Worm (Caenorhabditis elegans): ENCODE results near the gene phf-33.

phf-33 gene

DNA sequence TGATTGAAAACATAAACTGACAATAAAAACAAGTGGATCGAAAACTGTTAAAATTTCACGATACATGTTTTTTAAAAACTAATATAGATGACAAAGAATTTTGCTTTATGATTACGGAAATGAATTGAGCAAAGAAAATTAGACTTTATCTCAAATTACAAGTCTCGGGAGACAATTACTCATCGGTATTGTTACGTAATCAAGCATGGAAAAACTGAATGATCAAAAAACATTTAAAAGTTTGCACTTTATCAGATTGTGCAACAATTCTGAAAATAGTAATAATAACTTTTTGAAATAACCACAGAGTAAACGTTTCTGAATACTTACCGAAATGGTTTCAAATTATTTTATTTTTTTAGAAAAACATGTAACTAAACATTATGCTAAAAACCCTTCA lies 27.0 kb upstream of the phf-33 start, which contains the start of gene srd-43 (continued):
- no peak for TF ChIP-seq pbrm-1 (GFP tag; IDR thresholded peaks at IDR 0.05)
- no peak for TF ChIP-seq C17E4.6 (GFP tag; IDR thresholded peaks at IDR 0.05)

DNA sequence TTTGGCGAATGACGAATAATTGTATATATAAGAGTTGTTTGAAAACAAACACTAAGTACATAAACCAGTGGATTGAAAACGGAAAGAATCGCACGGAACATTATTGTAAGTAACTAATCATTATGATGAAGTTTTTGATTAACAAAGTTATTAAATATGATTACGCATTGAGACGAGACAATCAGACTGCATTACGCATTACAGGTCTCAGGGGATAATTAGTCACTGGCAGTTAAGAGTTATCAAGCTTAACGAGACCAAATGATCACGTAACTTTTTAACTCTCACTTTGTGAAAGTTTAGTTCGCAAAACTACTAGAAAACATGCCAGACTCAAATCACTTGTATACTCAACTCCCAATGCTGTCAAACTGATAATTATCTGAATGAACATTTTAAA lies 24.6 kb upstream of the phf-33 start, which contains the start of gene srd-42:
srd-42 (minus strand) TSS at position 101 of the 400 bp plus-strand sequence.
- TF ChIP-seq madf-3 (GFP tag; IDR thresholded peaks at IDR 0.05) = no peak
- no peak for TF ChIP-seq nfya-2 (GFP tag; IDR thresholded peaks at IDR 0.05)
- no peak for TF ChIP-seq snpc-1.1 (tag; optimal IDR thresholded peaks at IDR 0.05; ENCODE audit: insufficient read depth)
- no peak for TF ChIP-seq ztf-25 (GFP tag; IDR thresholded peaks at IDR 0.05)
- TF ChIP-seq snpc-4 (GFP tag; optimal IDR thresholded peaks at IDR 0.05) = no peak
- TF ChIP-seq snpc-4 (tag; optimal IDR thresholded peaks at IDR 0.05) = no peak

DNA sequence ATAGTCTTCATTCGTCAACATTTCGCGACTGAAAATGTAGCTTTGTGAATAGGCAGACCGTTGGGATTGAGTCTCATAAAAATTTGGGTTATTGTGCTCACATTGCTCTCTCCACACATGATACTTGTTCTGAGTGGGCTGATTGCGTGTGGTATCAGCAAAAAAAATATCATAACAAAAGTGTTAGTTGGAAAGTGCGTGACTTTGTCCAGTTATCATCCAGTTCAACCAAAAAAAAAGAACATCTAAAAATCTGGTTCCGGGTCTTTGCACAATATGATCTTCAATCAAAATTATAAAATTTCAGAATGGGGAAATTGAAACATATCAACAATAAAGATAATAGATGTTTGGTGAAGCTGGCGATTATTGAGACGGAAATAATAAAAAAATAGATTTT lies 21.7 kb upstream of the phf-33 start, which contains the start of gene srd-39:
srd-39 (minus strand) TSS at position 101 of the 400 bp plus-strand sequence.
- TF ChIP-seq tlf-1 (GFP tag; optimal IDR thresholded peaks at IDR 0.05) = no peak
- no peak for TF ChIP-seq let-526 (GFP tag; IDR thresholded peaks at IDR 0.05)
- TF ChIP-seq egl-18 (GFP tag; IDR thresholded peaks at IDR 0.05) = no peak
- no peak for TF ChIP-seq chd-7 (tag; optimal IDR thresholded peaks at IDR 0.05)
- TF ChIP-seq lin-54 (GFP tag; optimal IDR thresholded peaks at IDR 0.05) = no peak
- no peak for TF ChIP-seq B0261.1 (tag; optimal IDR thresholded peaks at IDR 0.05)
- TF ChIP-seq lsy-27 (tag; optimal IDR thresholded peaks at IDR 0.05; ENCODE audit: borderline replicate concordance, insufficient read depth) = no peak
- TF ChIP-seq rpc-1 (optimal IDR thresholded peaks at IDR 0.05) = no peak
- TF ChIP-seq rpc-1 (tag; optimal IDR thresholded peaks at IDR 0.05) = no peak
- no peak for TF ChIP-seq him-1 (tag; optimal IDR thresholded peaks at IDR 0.05)
- no peak for TF ChIP-seq Y53F4B.3 (GFP tag; IDR thresholded peaks at IDR 0.05)
- no peak for TF ChIP-seq F57A8.1 (GFP tag; optimal IDR thresholded peaks at IDR 0.05)
- TF ChIP-seq ztf-3 (GFP tag; optimal IDR thresholded peaks at IDR 0.05) = no peak
- no peak for TF ChIP-seq hlh-26 (GFP tag; conservative IDR thresholded peaks at IDR 0.05)
- TF ChIP-seq nhr-179 (tag; optimal IDR thresholded peaks at IDR 0.05) = no peak
- TF ChIP-seq dpl-1 (GFP tag; optimal IDR thresholded peaks at IDR 0.05) = no peak
- TF ChIP-seq attf-3 (GFP tag; conservative IDR thresholded peaks at IDR 0.05) = no peak
- no peak for TF ChIP-seq attf-5 (GFP tag; optimal IDR thresholded peaks at IDR 0.05)
- TF ChIP-seq lsl-1 (GFP tag; optimal IDR thresholded peaks at IDR 0.05) = no peak
- no peak for TF ChIP-seq nfya-2 (GFP tag; IDR thresholded peaks at IDR 0.05)
- no peak for TF ChIP-seq mel-28 (tag; optimal IDR thresholded peaks at IDR 0.05; ENCODE audit: borderline replicate concordance)

DNA sequence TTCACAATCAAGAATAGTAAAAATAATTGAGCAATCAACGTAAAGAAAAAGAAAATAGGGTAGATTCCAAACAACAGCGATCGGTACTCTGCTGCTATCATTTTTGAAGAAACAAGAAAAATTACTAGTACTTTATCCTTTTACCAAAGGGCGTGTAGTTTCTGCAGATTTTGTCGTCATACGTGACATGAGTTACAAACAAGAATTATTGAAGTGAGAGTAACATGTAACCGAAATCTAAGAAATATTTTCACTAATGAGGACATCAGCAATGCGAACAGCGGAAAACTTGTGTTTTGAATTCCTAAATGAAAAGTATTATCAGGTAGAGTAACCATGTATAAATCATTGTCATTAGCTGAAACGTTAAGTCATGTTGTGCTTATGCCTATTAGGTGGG lies 15.9 kb upstream of the phf-33 start, which contains the start of gene srd-36:
srd-36 (minus strand) TSS at position 101 of the 400 bp plus-strand sequence.
- TF ChIP-seq tlf-1 (GFP tag; optimal IDR thresholded peaks at IDR 0.05) (no peak), Y53F4B.3 (GFP tag; IDR thresholded peaks at IDR 0.05) (no peak), dpl-1 (GFP tag; optimal IDR thresholded peaks at IDR 0.05) (no peak), F37B4.10 (GFP tag; IDR thresholded peaks at IDR 0.05) (no peak), egl-18 (GFP tag; IDR thresholded peaks at IDR 0.05) (no peak), zim-3 (tag; optimal IDR thresholded peaks at IDR 0.05) (no peak), lag-1 (GFP tag; IDR thresholded peaks at IDR 0.05) (no peak)

DNA sequence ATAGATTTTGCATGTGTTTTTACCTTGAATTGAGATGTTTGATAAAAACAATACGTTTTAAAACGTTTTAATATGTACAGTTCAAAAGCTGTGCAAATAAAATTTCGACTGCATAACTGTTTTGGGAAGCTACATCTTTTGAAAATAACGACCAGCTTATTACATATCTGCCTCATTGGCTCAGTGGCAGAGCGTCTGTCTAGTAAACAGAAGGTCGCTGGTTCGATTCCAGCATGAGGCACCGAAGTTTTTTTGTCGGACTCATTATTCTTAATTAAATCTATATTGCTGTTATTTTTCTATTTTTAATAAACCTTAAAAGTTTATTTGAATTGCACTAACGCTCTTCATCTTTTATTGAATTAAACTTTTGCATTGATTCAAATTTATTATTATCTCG lies 14.2 kb upstream of the phf-33 start:
- TF ChIP-seq sea-2 (GFP tag; IDR thresholded peaks at IDR 0.05) = no peak
- peak; percentile 29 for TF ChIP-seq snpc-1.1 (tag; optimal IDR thresholded peaks at IDR 0.05; ENCODE audit: insufficient read depth)
- no peak for TF ChIP-seq F37B4.10 (GFP tag; IDR thresholded peaks at IDR 0.05)
- TF ChIP-seq lin-35 (GFP tag; optimal IDR thresholded peaks at IDR 0.05) = no peak
- peak; percentile 35 for TF ChIP-seq snpc-3.4 (tag; optimal IDR thresholded peaks at IDR 0.05)
- no peak for TF ChIP-seq madf-3 (GFP tag; IDR thresholded peaks at IDR 0.05)
- peak; percentile 83 for TF ChIP-seq tbp1 (GFP tag; optimal IDR thresholded peaks at IDR 0.05)
- no peak for TF ChIP-seq ztf-28 (GFP tag; IDR thresholded peaks at IDR 0.05)
- no peak for TF ChIP-seq F49E8.2 (tag; optimal IDR thresholded peaks at IDR 0.05; ENCODE audit: insufficient read depth)
- peak; percentile 8 for TF ChIP-seq nhr-179 (tag; optimal IDR thresholded peaks at IDR 0.05)
- no peak for TF ChIP-seq Y56A3A.18 (GFP tag; IDR thresholded peaks at IDR 0.05)
- TF ChIP-seq bed-2 (GFP tag; IDR thresholded peaks at IDR 0.05) = no peak
- peak; percentile 4 for TF ChIP-seq T07F8.4 (tag; optimal IDR thresholded peaks at IDR 0.05)
- no peak for TF ChIP-seq K12H6.12 (tag; optimal IDR thresholded peaks at IDR 0.05)
- no peak for TF ChIP-seq hsf-1 (GFP tag; IDR thresholded peaks at IDR 0.05)
- peak; percentile 31; the same call in 1 of the 2 replicates for TF ChIP-seq pbrm-1 (GFP tag; IDR thresholded peaks at IDR 0.05)
